Worm (Caenorhabditis elegans): Measurements from ENCODE around the gene F14H8.4.

Gene F14H8.4

ce11 chrV:14992627-14993117, 31.0 kb upstream of the F14H8.4 start, which contains the start of gene T01C3.3 (continued):
- no peak for TF ChIP-seq bed-2 (GFP tag; IDR thresholded peaks at IDR 0.05)
- no peak for TF ChIP-seq hlh-26 (GFP tag; conservative IDR thresholded peaks at IDR 0.05)
- TF ChIP-seq tbp1 (GFP tag; optimal IDR thresholded peaks at IDR 0.05), result peak; percentile 32
- no peak for TF ChIP-seq athp-1 (tag; optimal IDR thresholded peaks at IDR 0.05)
- no peak for TF ChIP-seq nfyb-1 (GFP tag; IDR thresholded peaks at IDR 0.05)
- no peak for TF ChIP-seq F57C9.4 (tag; optimal IDR thresholded peaks at IDR 0.05)
- no peak for TF ChIP-seq Y79H2A.3 (GFP tag; conservative IDR thresholded peaks at IDR 0.05)
- TF ChIP-seq xnd-1 (tag; optimal IDR thresholded peaks at IDR 0.05), result peak; percentile 91
- TF ChIP-seq lir-1 (GFP tag; conservative IDR thresholded peaks at IDR 0.05), result no peak
- TF ChIP-seq pha-4 (tag; optimal IDR thresholded peaks at IDR 0.05), result no peak
- TF ChIP-seq zfh-2 (GFP tag; conservative IDR thresholded peaks at IDR 0.05), result no peak
- peak; percentile 50 for TF ChIP-seq mcd-1 (GFP tag; IDR thresholded peaks at IDR 0.05)
- no peak for TF ChIP-seq unc-62 (GFP tag; optimal IDR thresholded peaks at IDR 0.05)
- TF ChIP-seq snpc-1.3 (tag; optimal IDR thresholded peaks at IDR 0.05; ENCODE audit: insufficient read depth), result peak; percentile 13
- no peak for TF ChIP-seq mes-4 (tag; optimal IDR thresholded peaks at IDR 0.05)
- TF ChIP-seq snpc-3.4 (tag; optimal IDR thresholded peaks at IDR 0.05), result peak; percentile 72
- TF ChIP-seq tlf-1 (GFP tag; optimal IDR thresholded peaks at IDR 0.05), result peak; percentile 54
- TF ChIP-seq D2030.7 (GFP tag; IDR thresholded peaks at IDR 0.05), result peak; percentile 89
- no peak for TF ChIP-seq nhr-27 (tag; optimal IDR thresholded peaks at IDR 0.05)
- no peak for TF ChIP-seq ama-1 (optimal IDR thresholded peaks at IDR 0.05)
- no peak for TF ChIP-seq ama-1 (GFP tag; optimal IDR thresholded peaks at IDR 0.05)
- peak; percentile 93 for TF ChIP-seq dpl-1 (GFP tag; optimal IDR thresholded peaks at IDR 0.05)
- no peak for TF ChIP-seq nfya-1 (tag; optimal IDR thresholded peaks at IDR 0.05; ENCODE audit: borderline replicate concordance, insufficient read depth)

ce11 chrV:14993620-14994019, 30.0 kb upstream of the F14H8.4 start, which contains the start of gene fil-1:
Gene fil-1, plus strand, starts transcription at chrV:14993838.
- no peak for TF ChIP-seq F55B11.4 (tag; optimal IDR thresholded peaks at IDR 0.05; ENCODE audit: borderline replicate concordance, insufficient read depth)
- peak; percentile 22 for TF ChIP-seq nhr-80 (tag; optimal IDR thresholded peaks at IDR 0.05)
- TF ChIP-seq die-1 (tag; optimal IDR thresholded peaks at IDR 0.05), result no peak
- no peak for TF ChIP-seq lir-1 (GFP tag; conservative IDR thresholded peaks at IDR 0.05)
- TF ChIP-seq cebp-2 (GFP tag; IDR thresholded peaks at IDR 0.05), result no peak
- no peak for TF ChIP-seq athp-1 (tag; optimal IDR thresholded peaks at IDR 0.05)

ce11 chrV:14996236-14996635, 27.4 kb upstream of the F14H8.4 start, which contains the start of gene irld-14:
Gene irld-14, plus strand, starts transcription at chrV:14996536.
- TF ChIP-seq ztf-28 (GFP tag; IDR thresholded peaks at IDR 0.05), result no peak
- no peak for TF ChIP-seq egl-18 (GFP tag; IDR thresholded peaks at IDR 0.05)
- no peak for TF ChIP-seq snpc-3.4 (tag; optimal IDR thresholded peaks at IDR 0.05)
- no peak for TF ChIP-seq attf-5 (GFP tag; optimal IDR thresholded peaks at IDR 0.05)
- no peak for TF ChIP-seq sdz-38 (tag; optimal IDR thresholded peaks at IDR 0.05)
- TF ChIP-seq snpc-4 (GFP tag; optimal IDR thresholded peaks at IDR 0.05), result no peak
- no peak for TF ChIP-seq snpc-4 (tag; optimal IDR thresholded peaks at IDR 0.05)
- no peak for TF ChIP-seq snpc-1.1 (tag; optimal IDR thresholded peaks at IDR 0.05; ENCODE audit: insufficient read depth)
- TF ChIP-seq T26A5.8 (tag; optimal IDR thresholded peaks at IDR 0.05), result no peak
- no peak for TF ChIP-seq nhr-90 (tag; optimal IDR thresholded peaks at IDR 0.05)
- TF ChIP-seq athp-1 (tag; optimal IDR thresholded peaks at IDR 0.05), result no peak
- no peak for TF ChIP-seq cebp-1 (GFP tag; IDR thresholded peaks at IDR 0.05)
- no peak for TF ChIP-seq cebp-1 (tag; optimal IDR thresholded peaks at IDR 0.05)
- no peak for TF ChIP-seq tlf-1 (GFP tag; optimal IDR thresholded peaks at IDR 0.05)
- no peak for TF ChIP-seq ccch-3 (GFP tag; optimal IDR thresholded peaks at IDR 0.05)
- no peak for TF ChIP-seq F57C9.4 (tag; optimal IDR thresholded peaks at IDR 0.05)
- TF ChIP-seq K11D2.4 (GFP tag; IDR thresholded peaks at IDR 0.05), result no peak
- TF ChIP-seq tbp1 (GFP tag; optimal IDR thresholded peaks at IDR 0.05), result no peak
